Worm (Caenorhabditis elegans) whole organism, L4/young adult: Measurements from ENCODE around the gene pals-29.

Experiments used
- dao-5 ChIP-seq: sonication (generic microtip); optimal IDR thresholded peaks from 2 replicates; lab custom pipeline; 2016; ENCODE audit warnings: missing genotype, missing genetic modification characterization, moderate library complexity, missing compliant biosample characterization
- him-1 ChIP-seq: sonication (generic microtip); optimal IDR thresholded peaks from 2 replicates; lab custom pipeline; 2016; ENCODE audit warnings: missing genotype, missing genetic modification reagents, missing genetic modification characterization, missing compliant biosample characterization

DNA sequence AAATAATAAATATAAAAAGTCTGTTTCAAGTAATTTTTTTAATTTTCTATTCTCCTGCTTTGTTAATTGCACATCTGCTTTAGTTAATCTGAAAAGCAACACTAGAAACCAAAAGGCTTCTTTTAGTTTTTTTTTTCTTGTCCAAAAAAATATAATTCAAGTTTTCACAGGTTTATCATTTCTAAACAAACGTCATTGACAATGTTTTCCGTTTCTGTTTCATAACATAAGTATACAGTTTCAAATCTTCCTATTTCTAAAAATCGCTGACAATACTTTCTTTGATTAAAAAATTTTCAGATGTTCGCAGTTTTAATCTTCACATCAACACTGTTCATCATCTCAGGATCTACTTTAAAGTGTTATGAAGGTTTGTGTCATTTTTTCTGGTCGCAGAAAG, 22.6 kb upstream of the pals-29 start, which contains the start of gene Y57G11B.2:
- TF ChIP-seq him-1 (tag; lab: Kevin White, UChicago) (no peak), dao-5 (no peak)
